Fruit fly (Drosophila melanogaster) whole organism, embryonic: ENCODE data around the gene CG3984.
A peak's percentile ranks its signal among the peaks of the same experiment; 100 is the strongest.

Experiments used
- Asciz ChIP-seq: fragments of 200-800 bp; sonication (Bioruptor generic); optimal IDR thresholded peaks from 2 replicates; lab custom pipeline; 2017; ENCODE audit warnings: missing biosample characterization, mild to moderate bottlenecking, missing genetic modification characterization, missing genetic modification reagents
- Bdp1 ChIP-seq: fragments of 200-800 bp; sonication (Bioruptor generic); optimal IDR thresholded peaks from 3 replicates; lab custom pipeline; 2016; ENCODE audit warnings: missing biosample characterization, missing genetic modification characterization
- Blimp-1 ChIP-seq: fragments of 200-800 bp; sonication (Bioruptor generic); optimal IDR thresholded peaks from 3 replicates; lab custom pipeline; 2018; ENCODE audit warnings: missing biosample characterization, missing genetic modification characterization, mild to moderate bottlenecking, moderate library complexity, missing genetic modification reagents
- CG10209 ChIP-seq: fragments of 200-800 bp; sonication (Bioruptor generic); optimal IDR thresholded peaks from 3 replicates; lab custom pipeline; 2017; ENCODE audit warnings: missing biosample characterization, mild to moderate bottlenecking, missing genetic modification characterization, missing genetic modification reagents
- CG13296 ChIP-seq: fragments of 200-800 bp; sonication (Bioruptor generic); optimal IDR thresholded peaks from 3 replicates; lab custom pipeline; 2018; ENCODE audit warnings: missing biosample characterization, mild to moderate bottlenecking, missing genetic modification characterization
- CG13894 ChIP-seq: fragments of 200-800 bp; sonication (Bioruptor generic); optimal IDR thresholded peaks from 3 replicates; lab custom pipeline; 2018; ENCODE audit warnings: missing biosample characterization, mild to moderate bottlenecking, missing genetic modification characterization, moderate library complexity
- CG15514 ChIP-seq: fragments of 200-800 bp; sonication (Bioruptor generic); optimal IDR thresholded peaks from 3 replicates; lab custom pipeline; 2017; ENCODE audit warnings: missing biosample characterization, missing genetic modification characterization, mild to moderate bottlenecking, moderate library complexity, missing genetic modification reagents
- CG17568 ChIP-seq: fragments of 200-800 bp; sonication (Bioruptor generic); optimal IDR thresholded peaks from 2 replicates; lab custom pipeline; 2018; ENCODE audit warnings: missing biosample characterization, mild to moderate bottlenecking, missing genetic modification characterization, moderate library complexity
- CG2678 ChIP-seq: fragments of 200-800 bp; sonication (Bioruptor generic); optimal IDR thresholded peaks from 3 replicates; lab custom pipeline; 2019; ENCODE audit warnings: missing biosample characterization, mild to moderate bottlenecking, missing genetic modification characterization, moderate library complexity
- CG32772 ChIP-seq: fragments of 200-800 bp; sonication (Bioruptor generic); IDR thresholded peaks from 2 replicates; pipeline ENCODE4 v1.3.6; 2022; ENCODE audit warnings: missing biosample characterization, missing genetic modification characterization
- CG42726 ChIP-seq: fragments of 200-800 bp; sonication (Bioruptor generic); IDR thresholded peaks from 2 replicates; pipeline ENCODE4 v1.3.6; 2022; ENCODE audit warnings: missing biosample characterization, missing genetic modification characterization; ENCODE audit not compliant: partially characterized antibody
- CG4328 ChIP-seq: fragments of 200-800 bp; sonication (Bioruptor generic); optimal IDR thresholded peaks from 3 replicates; lab custom pipeline; 2017; ENCODE audit warnings: missing biosample characterization, missing genetic modification reagents, missing genetic modification characterization
- CG7928 ChIP-seq: fragments of 200-800 bp; sonication (Bioruptor generic); optimal IDR thresholded peaks from 2 replicates; lab custom pipeline; 2017; ENCODE audit warnings: missing biosample characterization, mild to moderate bottlenecking, missing genetic modification characterization
- CG7963 ChIP-seq: fragments of 200-800 bp; sonication (Bioruptor generic); IDR thresholded peaks from 3 replicates; pipeline ENCODE4 v1.3.6; 2022; ENCODE audit warnings: missing biosample characterization, missing genetic modification characterization; ENCODE audit not compliant: partially characterized antibody
- CG8924 ChIP-seq: fragments of 200-800 bp; optimal IDR thresholded peaks from 3 replicates; lab custom pipeline; 2019; ENCODE audit warnings: missing biosample characterization, mild to moderate bottlenecking, missing genetic modification characterization, moderate library complexity
- D ChIP-seq, 2 experiments: fragments of 200-800 bp in 1 of 2; fragments of >200 bp in 1 of 2; sonication (Bioruptor generic) in 1 of 2; optimal IDR thresholded peaks; 2 replicates in 1 of 2; 3 replicates in 1 of 2; lab custom pipeline; 2017; ENCODE audit warnings: mild to moderate bottlenecking in 1 of 2, missing biosample characterization in 1 of 2, missing genetic modification characterization in 1 of 2, missing genetic modification reagents in 1 of 2
- E2f2 ChIP-seq: fragments of 200-800 bp; sonication (Bioruptor generic); IDR thresholded peaks from 2 replicates; pipeline ENCODE4 v1.3.6; 2022; ENCODE audit warnings: missing biosample characterization, missing genetic modification characterization
- Elba2 ChIP-seq: fragments of 200-800 bp; sonication (Bioruptor generic); optimal IDR thresholded peaks from 3 replicates; lab custom pipeline; 2016; ENCODE audit warnings: missing biosample characterization, missing genetic modification characterization
- Gug ChIP-seq: fragments of 200-800 bp; sonication (Bioruptor generic); IDR thresholded peaks from 4 replicates; pipeline ENCODE4 v1.3.6; 2022; ENCODE audit warnings: missing biosample characterization, missing genetic modification characterization
- HHEX ChIP-seq: fragments of 200-800 bp; sonication (Bioruptor generic); optimal IDR thresholded peaks from 3 replicates; lab custom pipeline; 2017; ENCODE audit warnings: missing biosample characterization, mild to moderate bottlenecking, missing genetic modification characterization, missing genetic modification reagents
- Mrtf ChIP-seq: fragments of 200-800 bp; sonication (Bioruptor generic); IDR thresholded peaks from 3 replicates; pipeline ENCODE4 v1.3.6; 2022; ENCODE audit warnings: missing biosample characterization, missing genetic modification characterization
- Side ChIP-seq: fragments of 200-800 bp; sonication (Bioruptor generic); optimal IDR thresholded peaks from 2 replicates; lab custom pipeline; 2016; ENCODE audit warnings: missing biosample characterization, missing genetic modification characterization
- Spps ChIP-seq: fragments of 200-800 bp; sonication (Bioruptor generic); optimal IDR thresholded peaks from 2 replicates; lab custom pipeline; 2018; ENCODE audit warnings: missing biosample characterization, mild to moderate bottlenecking, missing genetic modification characterization
- Ssrp ChIP-seq: fragments of 200-800 bp; sonication (Bioruptor generic); optimal IDR thresholded peaks from 2 replicates; lab custom pipeline; 2018; ENCODE audit warnings: missing biosample characterization, mild to moderate bottlenecking, missing genetic modification characterization, moderate library complexity
- Vsx1 ChIP-seq: fragments of 200-800 bp; sonication (Bioruptor generic); optimal IDR thresholded peaks from 2 replicates; lab custom pipeline; 2017; ENCODE audit warnings: missing biosample characterization, mild to moderate bottlenecking, missing genetic modification characterization, missing genetic modification reagents
- bcd ChIP-seq: fragments of 200-800 bp; sonication (Bioruptor generic); optimal IDR thresholded peaks from 2 replicates; lab custom pipeline; 2017; ENCODE audit warnings: missing biosample characterization, mild to moderate bottlenecking, missing genetic modification characterization
- bowl ChIP-seq: fragments of 200-800 bp; sonication (Bioruptor generic); IDR thresholded peaks from 2 replicates; pipeline ENCODE4 v1.3.6; 2022; ENCODE audit warnings: missing biosample characterization, missing genetic modification characterization
- br ChIP-seq: fragments of >200 bp; optimal IDR thresholded peaks from 2 replicates; lab custom pipeline; 2017
- cato ChIP-seq: fragments of 200-800 bp; sonication (Bioruptor generic); optimal IDR thresholded peaks from 2 replicates; lab custom pipeline; 2016; ENCODE audit warnings: missing biosample characterization, missing genetic modification characterization, borderline replicate concordance
- chm ChIP-seq: fragments of 200-800 bp; sonication (Bioruptor generic); IDR thresholded peaks from 2 replicates; pipeline ENCODE4 v1.3.6; 2022; ENCODE audit warnings: missing biosample characterization, missing genetic modification characterization
- disco-r ChIP-seq: fragments of 200-800 bp; sonication (Bioruptor generic); optimal IDR thresholded peaks from 2 replicates; lab custom pipeline; 2016; ENCODE audit warnings: missing biosample characterization, missing genetic modification characterization
- esg ChIP-seq: fragments of 200-800 bp; sonication (Bioruptor generic); conservative IDR thresholded peaks from 2 replicates; pipeline ENCODE4 v1.3.6; 2022; ENCODE audit warnings: missing biosample characterization, missing genetic modification characterization
- gfzf ChIP-seq: fragments of 200-800 bp; sonication (Bioruptor generic); optimal IDR thresholded peaks from 2 replicates; lab custom pipeline; 2016; ENCODE audit warnings: missing biosample characterization, mild to moderate bottlenecking, missing genetic modification characterization, moderate library complexity
- ham ChIP-seq: fragments of 200-800 bp; sonication (Bioruptor generic); IDR thresholded peaks from 2 replicates; pipeline ENCODE4 v1.3.6; 2022; ENCODE audit warnings: missing biosample characterization, missing genetic modification characterization
- ind ChIP-seq: fragments of 200-800 bp; sonication (Bioruptor generic); optimal IDR thresholded peaks from 3 replicates; lab custom pipeline; 2016; ENCODE audit warnings: missing biosample characterization, missing genetic modification characterization
- insv ChIP-seq, 2 experiments: fragments of 200-800 bp; sonication (Bioruptor generic); optimal IDR thresholded peaks; 3 replicates each; lab custom pipeline; 2016 to 2018; ENCODE audit warnings: missing biosample characterization in 2 of 2, missing genetic modification characterization in 2 of 2
- jing ChIP-seq: fragments of 200-800 bp; sonication (Bioruptor generic); optimal IDR thresholded peaks from 2 replicates; lab custom pipeline; 2018; ENCODE audit warnings: missing biosample characterization, mild to moderate bottlenecking, missing genetic modification characterization
- kni ChIP-seq: fragments of 200-800 bp; sonication (Bioruptor generic); optimal IDR thresholded peaks from 3 replicates; lab custom pipeline; 2017; ENCODE audit warnings: mild to moderate bottlenecking, missing biosample characterization, missing genetic modification reagents, missing genetic modification characterization
- lbe ChIP-seq: fragments of 200-800 bp; sonication (Bioruptor generic); optimal IDR thresholded peaks from 2 replicates; lab custom pipeline; 2016; ENCODE audit warnings: missing biosample characterization, mild to moderate bottlenecking, missing genetic modification characterization
- nmo ChIP-seq: fragments of 200-800 bp; sonication (Bioruptor generic); optimal IDR thresholded peaks from 2 replicates; lab custom pipeline; 2018; ENCODE audit warnings: missing biosample characterization, mild to moderate bottlenecking, missing genetic modification characterization, moderate library complexity
- nom ChIP-seq: fragments of 200-800 bp; sonication (Bioruptor generic); optimal IDR thresholded peaks from 2 replicates; lab custom pipeline; 2017; ENCODE audit warnings: missing biosample characterization, missing genetic modification characterization, mild to moderate bottlenecking, moderate library complexity, missing genetic modification reagents
- pita ChIP-seq: fragments of 200-800 bp; sonication (Bioruptor generic); optimal IDR thresholded peaks from 2 replicates; lab custom pipeline; 2017; ENCODE audit warnings: missing biosample characterization, mild to moderate bottlenecking, missing genetic modification characterization
- pzg ChIP-seq: fragments of 200-800 bp; sonication (Bioruptor generic); optimal IDR thresholded peaks from 3 replicates; lab custom pipeline; 2018; ENCODE audit warnings: missing biosample characterization, mild to moderate bottlenecking, missing genetic modification characterization, moderate library complexity
- slbo ChIP-seq: fragments of 200-800 bp; sonication (Bioruptor generic); IDR thresholded peaks from 2 replicates; pipeline ENCODE4 v1.3.6; 2022; ENCODE audit warnings: missing biosample characterization, missing genetic modification characterization
- sqz ChIP-seq: fragments of 200-800 bp; sonication (Bioruptor generic); optimal IDR thresholded peaks from 3 replicates; lab custom pipeline; 2018; ENCODE audit warnings: missing biosample characterization, mild to moderate bottlenecking, missing genetic modification characterization
- sr ChIP-seq: fragments of 200-800 bp; sonication (Bioruptor generic); IDR thresholded peaks from 3 replicates; pipeline ENCODE4 v1.3.6; 2022; ENCODE audit warnings: missing biosample characterization, missing genetic modification characterization
- usp ChIP-seq: fragments of >200 bp; optimal IDR thresholded peaks from 2 replicates; lab custom pipeline; 2017; ENCODE audit warnings: missing biosample characterization, missing genetic modification characterization
- zen ChIP-seq: fragments of 200-800 bp; sonication (Bioruptor generic); optimal IDR thresholded peaks from 3 replicates; lab custom pipeline; 2018; ENCODE audit warnings: missing biosample characterization, mild to moderate bottlenecking, missing genetic modification characterization, moderate library complexity
- zen2 ChIP-seq: fragments of 200-800 bp; sonication (Bioruptor generic); IDR thresholded peaks from 3 replicates; pipeline ENCODE4 v1.3.6; 2022; ENCODE audit warnings: missing biosample characterization, missing genetic modification characterization; ENCODE audit not compliant: partially characterized antibody

The CG3984 gene

DNA sequence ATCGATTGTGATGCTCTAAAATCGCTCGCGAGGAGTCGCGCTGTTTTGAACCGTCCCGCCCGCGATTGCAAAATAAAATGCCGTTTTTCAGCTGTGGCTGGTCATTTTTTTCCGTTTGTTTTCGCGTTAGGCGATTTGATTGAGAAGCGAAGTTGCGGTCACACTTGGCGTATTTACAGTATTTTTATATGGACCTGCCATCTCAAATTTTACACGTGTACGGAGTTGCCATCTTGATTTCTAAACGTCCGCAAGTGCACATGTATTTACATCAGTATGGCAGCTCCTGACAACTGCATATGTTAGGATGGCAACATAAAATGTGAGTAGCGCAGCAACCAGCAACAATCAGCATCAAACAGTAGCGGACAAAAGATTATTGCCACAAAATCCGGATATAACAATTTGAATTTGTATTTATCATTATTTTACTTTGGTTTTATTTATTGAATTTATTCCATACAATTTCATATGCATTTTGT, 41.4 kb upstream of the CG3984 start, which contains the start of gene CG6966 (continued):
- TF ChIP-seq CG7963 (GFP tag; lab: Robert Waterston, UW) = no peak
- peak; percentile 92 for TF ChIP-seq nmo (GFP tag; lab: Kevin White, UChicago)
- TF ChIP-seq Mrtf (GFP tag; lab: Robert Waterston, UW) = no peak
- peak; percentile 94 for TF ChIP-seq CG15514 (GFP tag; lab: Kevin White, UChicago)
- peak; percentile 87 for TF ChIP-seq Asciz (GFP tag; lab: Kevin White, UChicago)
- no peak for TF ChIP-seq ham
- peak; percentile 87 for TF ChIP-seq CG13296 (GFP tag; lab: Kevin White, UChicago)
- TF ChIP-seq Gug (GFP tag; lab: Robert Waterston, UW) = peak; percentile 95
- TF ChIP-seq CG10209 (GFP tag; lab: Kevin White, UChicago) = peak; percentile 97
- TF ChIP-seq HHEX (GFP tag; lab: Kevin White, UChicago) = peak; percentile 94
- no peak for TF ChIP-seq CG42726 (GFP tag; lab: Robert Waterston, UW)
- peak; percentile 97 for TF ChIP-seq gfzf (GFP tag; lab: Kevin White, UChicago)
- no peak for TF ChIP-seq zen2 (GFP tag; lab: Robert Waterston, UW)
- peak; percentile 96 for TF ChIP-seq Side (GFP tag; lab: Kevin White, UChicago)
- peak; percentile 58 for TF ChIP-seq pita
- peak; percentile 96 for TF ChIP-seq CG13894 (tag; lab: Kevin White, UChicago)
- peak; percentile 99 for TF ChIP-seq pzg (GFP tag; lab: Kevin White, UChicago)
- TF ChIP-seq insv (GFP tag; optimal IDR thresholded peaks at IDR 0.05; lab: Kevin White, UChicago) = peak in 1 of 2 experiments; percentile 88
- TF ChIP-seq sr (GFP tag; lab: Robert Waterston, UW) = no peak
- TF ChIP-seq nom = peak; percentile 79
- peak; percentile 83 for TF ChIP-seq lbe (GFP tag; lab: Kevin White, UChicago)
- peak; percentile 83 for TF ChIP-seq CG8924 (tag; lab: Kevin White, UChicago)
- TF ChIP-seq CG7928 (GFP tag; lab: Kevin White, UChicago) = peak; percentile 66
- no peak for TF ChIP-seq slbo (GFP tag; lab: Robert Waterston, UW)
- no peak for TF ChIP-seq br (lab: Kevin White, UChicago)
- peak; percentile 80 for TF ChIP-seq CG2678 (tag; lab: Kevin White, UChicago)
- TF ChIP-seq bowl (GFP tag; lab: Robert Waterston, UW) = no peak
- TF ChIP-seq CG4328 (GFP tag; lab: Kevin White, UChicago) = peak; percentile 94
- peak; percentile 96 for TF ChIP-seq bcd
- TF ChIP-seq CG17568 (GFP tag; lab: Kevin White, UChicago) = peak; percentile 95
- peak; percentile 93 for TF ChIP-seq Bdp1 (GFP tag; lab: Kevin White, UChicago)
- TF ChIP-seq cato = peak; percentile 94
- TF ChIP-seq disco-r = peak; percentile 95
- TF ChIP-seq sqz (GFP tag; lab: Kevin White, UChicago) = peak; percentile 94
- peak; percentile 83 for TF ChIP-seq kni
- TF ChIP-seq Ssrp = peak; percentile 87
- TF ChIP-seq usp = no peak
- peak; percentile 90 for TF ChIP-seq ind (GFP tag; lab: Kevin White, UChicago)
- no peak for TF ChIP-seq CG32772
- TF ChIP-seq Spps (tag; lab: Kevin White, UChicago) = peak; percentile 73
- peak; percentile 42 for TF ChIP-seq D (optimal IDR thresholded peaks at IDR 0.05; lab: Kevin White, UChicago)
- TF ChIP-seq D (GFP tag; optimal IDR thresholded peaks at IDR 0.05; lab: Kevin White, UChicago) = peak; percentile 86
- peak; percentile 82 for TF ChIP-seq Blimp-1 (GFP tag; lab: Kevin White, UChicago)
- peak; percentile 94 for TF ChIP-seq Vsx1 (GFP tag; lab: Kevin White, UChicago)
- peak; percentile 85 for TF ChIP-seq Elba2 (GFP tag; lab: Kevin White, UChicago)
- peak; percentile 93 for TF ChIP-seq zen (tag; lab: Kevin White, UChicago)
- TF ChIP-seq E2f2 (GFP tag; lab: Robert Waterston, UW) = no peak
- TF ChIP-seq chm (GFP tag; lab: Robert Waterston, UW) = no peak
- no peak for TF ChIP-seq esg (GFP tag; lab: Robert Waterston, UW)
- peak; percentile 91 for TF ChIP-seq jing (GFP tag; lab: Kevin White, UChicago)
